Fruit fly (Drosophila melanogaster) whole organism, pupa: ENCODE data around the gene Nepl19.

Source experiments
- CG10348 ChIP-seq: fragments of 200-800 bp; sonication (Bioruptor generic); IDR thresholded peaks from 2 replicates; pipeline ENCODE4 v1.3.6; 2022; ENCODE audit warnings: missing biosample characterization, missing genetic modification characterization
- CG12605 ChIP-seq: fragments of 200-800 bp; sonication (Bioruptor generic); IDR thresholded peaks from 2 replicates; pipeline ENCODE4 v1.3.6; 2022; ENCODE audit warnings: missing biosample characterization, missing genetic modification characterization
- CG13204 ChIP-seq: fragments of 200-800 bp; sonication (Bioruptor generic); optimal IDR thresholded peaks from 2 replicates; lab custom pipeline; 2018; ENCODE audit warnings: missing biosample characterization, mild to moderate bottlenecking, missing genetic modification characterization, moderate library complexity
- CG14655 ChIP-seq: fragments of 200-800 bp; sonication (Bioruptor generic); optimal IDR thresholded peaks from 3 replicates; lab custom pipeline; 2017; ENCODE audit warnings: mild to moderate bottlenecking, missing biosample characterization, missing genetic modification reagents, missing genetic modification characterization
- CG15710 ChIP-seq: fragments of 200-800 bp; sonication (Bioruptor generic); optimal IDR thresholded peaks from 2 replicates; lab custom pipeline; 2018; ENCODE audit warnings: missing biosample characterization, mild to moderate bottlenecking, missing genetic modification characterization, moderate library complexity
- CG17806 ChIP-seq: fragments of 200-800 bp; sonication (Bioruptor generic); optimal IDR thresholded peaks from 2 replicates; lab custom pipeline; 2018; ENCODE audit warnings: missing biosample characterization, mild to moderate bottlenecking, missing genetic modification characterization, moderate library complexity
- CG32121 ChIP-seq: fragments of 200-800 bp; sonication (Bioruptor generic); IDR thresholded peaks from 2 replicates; pipeline ENCODE4 v1.3.6; 2022; ENCODE audit warnings: missing biosample characterization, missing genetic modification characterization
- CG34367 ChIP-seq: fragments of 200-800 bp; sonication (Bioruptor generic); optimal IDR thresholded peaks from 2 replicates; lab custom pipeline; 2018; ENCODE audit warnings: missing biosample characterization, mild to moderate bottlenecking, missing genetic modification characterization
- CG4496 ChIP-seq: fragments of 200-800 bp; sonication (Bioruptor generic); IDR thresholded peaks from 3 replicates; pipeline ENCODE4 v1.3.6; 2022; ENCODE audit warnings: missing biosample characterization, missing genetic modification characterization
- CG8159 ChIP-seq: fragments of 200-800 bp; sonication (Bioruptor generic); optimal IDR thresholded peaks from 3 replicates; lab custom pipeline; 2018; ENCODE audit warnings: missing biosample characterization, mild to moderate bottlenecking, missing genetic modification characterization, moderate library complexity
- CG8301 ChIP-seq: fragments of 200-800 bp; sonication (Bioruptor generic); optimal IDR thresholded peaks from 2 replicates; lab custom pipeline; 2018; ENCODE audit warnings: missing biosample characterization, mild to moderate bottlenecking, missing genetic modification characterization
- CG9948 ChIP-seq: fragments of 200-800 bp; sonication (Bioruptor generic); optimal IDR thresholded peaks from 2 replicates; lab custom pipeline; 2018; ENCODE audit warnings: missing biosample characterization, mild to moderate bottlenecking, missing genetic modification characterization, moderate library complexity
- D1 ChIP-seq: fragments of 200-800 bp; sonication (Bioruptor generic); optimal IDR thresholded peaks from 2 replicates; lab custom pipeline; 2018; ENCODE audit warnings: missing biosample characterization, mild to moderate bottlenecking, missing genetic modification characterization, moderate library complexity
- EcR ChIP-seq: fragments of 200-800 bp; sonication (Bioruptor generic); optimal IDR thresholded peaks from 3 replicates; lab custom pipeline; 2019; ENCODE audit warnings: missing biosample characterization, missing genetic modification characterization, mild to moderate bottlenecking, moderate library complexity, missing genetic modification reagents
- Ets98B ChIP-seq: fragments of 200-800 bp; sonication (Bioruptor generic); IDR thresholded peaks from 2 replicates; pipeline ENCODE4 v1.3.6; 2022; ENCODE audit warnings: missing biosample characterization, missing genetic modification characterization
- Pif1A ChIP-seq: fragments of 200-800 bp; sonication (Bioruptor generic); optimal IDR thresholded peaks from 3 replicates; lab custom pipeline; 2016; ENCODE audit warnings: missing biosample characterization, missing genetic modification characterization
- Pif1B ChIP-seq: fragments of 200-800 bp; sonication (Bioruptor generic); optimal IDR thresholded peaks from 3 replicates; lab custom pipeline; 2016; ENCODE audit warnings: missing biosample characterization, missing genetic modification characterization
- Snoo ChIP-seq: fragments of 200-800 bp; sonication (Bioruptor generic); optimal IDR thresholded peaks from 3 replicates; lab custom pipeline; 2017; ENCODE audit warnings: missing biosample characterization, mild to moderate bottlenecking, missing genetic modification characterization, inconsistent platforms
- fd96Ca ChIP-seq: fragments of 200-800 bp; sonication (Bioruptor generic); IDR thresholded peaks from 3 replicates; pipeline ENCODE4 v1.3.6; 2022; ENCODE audit warnings: missing biosample characterization, missing genetic modification characterization
- gl ChIP-seq: fragments of 200-800 bp; sonication (Bioruptor generic); optimal IDR thresholded peaks from 2 replicates; lab custom pipeline; 2018; ENCODE audit warnings: missing biosample characterization, mild to moderate bottlenecking, missing genetic modification characterization
- rn ChIP-seq: fragments of 200-800 bp; sonication (Bioruptor generic); IDR thresholded peaks from 2 replicates; pipeline ENCODE4 v1.3.6; 2022; ENCODE audit warnings: missing biosample characterization, missing genetic modification characterization

Gene Nepl19

DNA sequence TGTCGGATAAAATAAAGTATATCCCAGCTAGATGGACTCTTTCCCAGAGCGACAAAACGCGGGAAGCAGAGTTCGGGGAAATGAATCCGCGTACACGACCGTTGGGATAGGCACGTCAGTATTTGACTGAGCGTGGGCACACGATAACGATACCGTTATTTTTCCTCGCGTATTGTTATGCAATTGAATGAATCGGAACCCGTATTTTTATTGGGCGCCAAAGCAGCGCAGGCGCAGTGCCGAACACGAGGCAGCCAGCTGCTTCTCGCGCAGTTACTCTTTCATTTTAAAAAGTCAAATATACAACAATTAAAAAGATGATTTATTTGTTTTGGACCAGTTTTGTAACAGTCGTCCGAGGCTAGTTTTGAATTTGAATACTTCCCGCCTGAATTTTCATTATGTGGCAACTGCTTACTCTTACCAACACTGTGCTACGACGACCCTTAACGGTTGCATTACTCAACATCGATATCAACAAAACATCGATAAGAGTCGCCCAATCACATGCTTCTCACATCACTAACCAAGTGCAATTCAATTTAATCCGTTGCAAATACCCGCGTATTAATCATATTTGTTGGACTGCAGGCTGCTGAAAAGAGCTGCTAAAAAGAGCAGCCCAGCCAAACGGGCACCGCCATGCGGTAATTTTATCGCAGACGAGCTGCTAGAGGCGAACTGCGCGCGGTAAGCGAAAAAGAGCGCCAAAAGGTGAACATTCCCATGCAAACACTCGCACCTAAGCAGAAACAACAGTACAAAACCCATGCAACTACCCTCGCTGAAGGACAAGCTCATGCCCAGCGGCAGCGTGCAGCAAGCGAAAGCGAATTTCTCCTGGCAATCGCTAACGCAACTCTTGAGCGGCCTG is 7.9 kb upstream of the Nepl19 start, which contains the start of the genes CG33203 and Doa:
CG33203 (minus strand) TSS at position 151 of the 874 bp plus-strand sequence.
Doa (plus strand) TSS at position 515 of the 874 bp plus-strand sequence.
- TF ChIP-seq CG12605 (GFP tag; lab: Robert Waterston, UW): no peak
- TF ChIP-seq CG4496 (GFP tag; lab: Robert Waterston, UW): peak; percentile 35; the same call in 1 of the 3 replicates
- TF ChIP-seq EcR: no peak
- no peak for TF ChIP-seq Snoo (tag; lab: Kevin White, UChicago)
- no peak for TF ChIP-seq fd96Ca
- no peak for TF ChIP-seq CG15710
- 0 out of 2 replicates have a peak, but pooled peaks have one; percentile 12 for TF ChIP-seq Ets98B (GFP tag; lab: Robert Waterston, UW)
- TF ChIP-seq CG10348: no peak
- no peak for TF ChIP-seq D1 (tag; lab: Kevin White, UChicago)

DNA sequence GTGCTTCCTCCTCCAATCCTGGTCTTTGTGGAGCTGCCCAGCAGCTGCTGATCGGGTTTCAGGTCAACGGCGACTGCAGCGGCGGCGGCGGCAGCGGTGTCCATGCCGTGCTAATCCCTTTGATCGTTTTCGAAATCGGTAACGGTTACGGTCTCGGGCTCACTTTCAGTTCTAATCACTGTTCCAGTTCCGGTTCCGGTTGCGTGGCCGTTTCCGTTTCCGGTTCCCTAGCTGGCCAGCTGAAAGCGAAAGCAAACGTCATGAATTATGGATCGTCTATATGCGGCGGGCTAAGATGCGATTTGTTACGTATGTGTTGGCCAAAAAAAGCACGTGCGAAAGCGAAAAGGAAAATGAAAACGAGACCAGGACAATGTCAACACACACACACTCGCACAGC is 6.9 kb upstream of the Nepl19 start:
- no peak for TF ChIP-seq Ets98B (GFP tag; lab: Robert Waterston, UW)
- no peak for TF ChIP-seq D1 (tag; lab: Kevin White, UChicago)
- TF ChIP-seq CG12605 (GFP tag; lab: Robert Waterston, UW): no peak
- TF ChIP-seq EcR: no peak
- TF ChIP-seq CG34367: no peak
- no peak for TF ChIP-seq CG13204 (GFP tag; lab: Kevin White, UChicago)
- no peak for TF ChIP-seq CG32121 (GFP tag; lab: Robert Waterston, UW)
- TF ChIP-seq CG15710: no peak
- no peak for TF ChIP-seq CG8301 (tag; lab: Kevin White, UChicago)

DNA sequence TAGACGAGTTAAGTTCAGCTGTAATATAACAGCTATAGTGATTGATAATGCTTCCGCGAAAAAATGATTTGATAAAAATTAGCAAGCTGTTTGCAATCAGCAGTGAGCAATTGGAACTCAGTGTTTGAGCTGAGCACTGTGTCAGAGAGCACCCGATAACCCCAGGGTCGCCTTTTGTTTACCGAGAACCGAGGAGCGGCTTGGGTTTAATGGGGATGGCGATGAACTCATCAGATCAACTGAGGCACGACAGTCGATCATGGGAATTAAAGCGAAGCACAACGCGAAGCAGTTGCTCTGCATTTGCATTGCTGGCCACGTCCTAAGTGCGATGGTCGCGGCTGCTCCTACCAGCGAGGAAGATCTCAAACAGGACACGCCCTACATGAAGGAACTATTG is 3.5 kb upstream of the Nepl19 start, which contains the start of gene Nepl21:
Nepl21 (plus strand) TSS at position 260 of the 400 bp plus-strand sequence.
- TF ChIP-seq EcR: peak; percentile 76
- no peak for TF ChIP-seq CG14655 (GFP tag; lab: Kevin White, UChicago)

DNA sequence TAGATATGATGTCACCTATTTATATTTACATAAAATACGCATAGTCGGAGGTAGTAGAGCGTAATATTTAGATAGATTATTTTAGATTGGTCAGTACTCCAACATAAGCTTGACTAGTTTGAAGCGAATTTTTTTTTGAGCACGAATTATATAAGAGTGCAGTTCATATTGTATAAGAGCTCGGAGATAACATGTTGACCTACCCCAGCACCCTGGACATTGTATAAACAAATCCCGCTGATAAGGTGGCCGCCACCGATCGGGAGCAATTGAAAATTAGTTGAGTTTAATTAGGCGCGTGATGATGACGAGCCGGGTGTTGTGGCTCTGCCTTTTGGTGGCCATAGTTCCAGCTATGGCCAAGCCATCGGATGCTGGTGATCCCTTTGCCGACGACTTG is 4.6 kb downstream of the Nepl19 start, which contains the start of gene Nepl18:
Nepl18 (plus strand) TSS at position 277 of the 400 bp plus-strand sequence.
- TF ChIP-seq CG9948: no peak
- no peak for TF ChIP-seq CG14655 (GFP tag; lab: Kevin White, UChicago)
- no peak for TF ChIP-seq CG34367

DNA sequence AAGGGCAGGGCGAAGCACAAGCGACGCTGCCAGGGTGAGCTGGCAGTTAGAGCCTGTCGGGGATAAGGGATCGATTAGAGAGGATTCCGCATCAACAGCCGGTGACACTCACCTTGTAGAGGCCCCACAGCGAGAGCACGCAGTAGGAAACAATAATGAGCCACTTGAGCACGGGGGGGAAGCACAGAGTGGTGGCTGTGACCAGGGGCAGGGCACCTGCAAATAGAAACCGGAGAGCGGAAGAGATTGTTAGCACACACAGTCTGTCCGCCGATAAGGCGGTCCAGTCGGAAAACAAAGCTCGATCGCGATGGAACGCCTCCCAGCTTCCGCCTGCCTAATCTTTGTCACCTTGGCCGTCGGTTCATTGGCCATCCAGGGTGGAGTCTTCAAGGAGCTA is 7.3 kb downstream of the Nepl19 start, which contains the start of gene Nepl17:
Nepl17 (plus strand) TSS at position 301 of the 400 bp plus-strand sequence.
- TF ChIP-seq rn (GFP tag; lab: Robert Waterston, UW): no peak
- TF ChIP-seq D1 (tag; lab: Kevin White, UChicago): no peak
- TF ChIP-seq Pif1B (GFP tag; lab: Kevin White, UChicago): no peak
- no peak for TF ChIP-seq Ets98B (GFP tag; lab: Robert Waterston, UW)
- no peak for TF ChIP-seq gl (tag; lab: Kevin White, UChicago)
- TF ChIP-seq CG10348: no peak
- no peak for TF ChIP-seq fd96Ca
- no peak for TF ChIP-seq CG17806 (tag; lab: Kevin White, UChicago)
- no peak for TF ChIP-seq CG8301 (tag; lab: Kevin White, UChicago)
- TF ChIP-seq CG8159 (tag; lab: Kevin White, UChicago): no peak
- TF ChIP-seq CG34367: no peak
- no peak for TF ChIP-seq CG14655 (GFP tag; lab: Kevin White, UChicago)
- no peak for TF ChIP-seq Snoo (tag; lab: Kevin White, UChicago)
- TF ChIP-seq CG9948: no peak
- TF ChIP-seq CG15710: no peak
- no peak for TF ChIP-seq EcR
- no peak for TF ChIP-seq CG13204 (GFP tag; lab: Kevin White, UChicago)
- TF ChIP-seq CG4496 (GFP tag; lab: Robert Waterston, UW): no peak
- TF ChIP-seq CG12605 (GFP tag; lab: Robert Waterston, UW): no peak
- no peak for TF ChIP-seq CG32121 (GFP tag; lab: Robert Waterston, UW)

DNA sequence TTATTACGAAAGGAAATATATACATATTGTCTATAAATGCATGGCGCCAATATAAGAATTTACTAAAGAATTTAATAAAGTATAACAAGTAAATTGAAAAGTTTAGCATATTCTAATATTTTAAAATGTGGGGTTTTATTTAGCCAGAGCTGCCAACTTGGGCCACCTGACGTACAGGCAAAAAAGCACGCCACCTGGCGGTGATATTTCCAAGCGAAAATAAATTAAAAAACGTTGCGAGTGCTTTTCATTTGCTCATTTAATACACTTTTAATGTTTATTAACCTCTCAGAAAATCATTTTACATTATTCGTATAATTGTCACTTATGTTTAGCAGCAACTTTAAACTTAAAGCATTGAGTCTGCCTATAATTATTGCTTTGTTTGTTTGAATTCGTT is 9.6 kb downstream of the Nepl19 start:
- TF ChIP-seq Pif1B (GFP tag; lab: Kevin White, UChicago) (no peak), Snoo (tag; lab: Kevin White, UChicago) (no peak), CG15710 (no peak), CG8301 (tag; lab: Kevin White, UChicago) (no peak), gl (tag; lab: Kevin White, UChicago) (no peak), CG4496 (GFP tag; lab: Robert Waterston, UW) (no peak), CG32121 (GFP tag; lab: Robert Waterston, UW) (no peak), D1 (tag; lab: Kevin White, UChicago) (no peak), Pif1A (GFP tag; lab: Kevin White, UChicago) (no peak), CG34367 (no peak), fd96Ca (no peak), Ets98B (GFP tag; lab: Robert Waterston, UW) (no peak), EcR (no peak), CG10348 (no peak), CG12605 (GFP tag; lab: Robert Waterston, UW) (no peak)
